Worm (Caenorhabditis elegans): ENCODE results near the gene cutc-1.

ce11 chrIII:8446534-8446933 is 43.1 kb upstream of the cutc-1 start, which contains the start of gene hsp-110:
- TF ChIP-seq W03F9.2 (tag; optimal IDR thresholded peaks at IDR 0.05), result no peak
- no peak for TF ChIP-seq dao-5 (tag; optimal IDR thresholded peaks at IDR 0.05)
